Worm (Caenorhabditis elegans) whole organism, early embryonic: ENCODE results near the gene F07H5.10.

ENCODE experiments used
- F13C5.2 ChIP-seq: sonication (generic microtip); optimal IDR thresholded peaks from 2 replicates; lab custom pipeline; 2017; ENCODE audit warnings: mild to moderate bottlenecking, missing genetic modification characterization, inconsistent platforms, missing compliant biosample characterization
- aly-1 ChIP-seq: sonication (generic microtip); optimal IDR thresholded peaks from 2 replicates; lab custom pipeline; 2016; ENCODE audit warnings: missing genetic modification characterization, missing compliant biosample characterization
- ama-1 ChIP-seq: fragments of 150-350 bp; optimal IDR thresholded peaks from 2 replicates; lab custom pipeline; 2014
- ceh-13 ChIP-seq: fragments of 200-800 bp; sonication (Bioruptor generic); optimal IDR thresholded peaks from 2 replicates; lab custom pipeline; 2018; ENCODE audit warnings: mild to moderate bottlenecking, missing genetic modification characterization, missing compliant biosample characterization
- ceh-36 ChIP-seq: sonication (generic microtip); optimal IDR thresholded peaks from 2 replicates; lab custom pipeline; 2016; ENCODE audit warnings: missing genetic modification characterization, inconsistent platforms, missing compliant biosample characterization
- ets-7 ChIP-seq: sonication (generic microtip); optimal IDR thresholded peaks from 2 replicates; lab custom pipeline; 2016; ENCODE audit warnings: missing genotype, missing genetic modification characterization, missing compliant biosample characterization
- hmbx-1 ChIP-seq: sonication (generic microtip); optimal IDR thresholded peaks from 2 replicates; lab custom pipeline; 2016; ENCODE audit warnings: mild to moderate bottlenecking, missing genetic modification characterization, missing compliant biosample characterization
- hmg-4 ChIP-seq: fragments of 200-800 bp; sonication (Bioruptor generic); optimal IDR thresholded peaks from 2 replicates; lab custom pipeline; 2018; ENCODE audit warnings: mild to moderate bottlenecking, missing genetic modification characterization, missing compliant biosample characterization
- pes-1 ChIP-seq: fragments of 200-800 bp; sonication (Bioruptor generic); IDR thresholded peaks from 2 replicates; pipeline ENCODE4 v1.3.6; 2022; ENCODE audit warnings: missing genetic modification reagents, missing genetic modification characterization, missing compliant biosample characterization
- sea-1 ChIP-seq: fragments of 200-800 bp; sonication (Bioruptor generic); conservative IDR thresholded peaks from 2 replicates; pipeline ENCODE4 v1.3.6; 2022; ENCODE audit warnings: missing genetic modification characterization, missing compliant biosample characterization
- tbx-37 ChIP-seq: fragments of 200-800 bp; sonication (Bioruptor generic); conservative IDR thresholded peaks from 2 replicates; pipeline ENCODE4 v1.3.6; 2022; ENCODE audit warnings: missing genetic modification reagents, missing genetic modification characterization, missing compliant biosample characterization

DNA sequence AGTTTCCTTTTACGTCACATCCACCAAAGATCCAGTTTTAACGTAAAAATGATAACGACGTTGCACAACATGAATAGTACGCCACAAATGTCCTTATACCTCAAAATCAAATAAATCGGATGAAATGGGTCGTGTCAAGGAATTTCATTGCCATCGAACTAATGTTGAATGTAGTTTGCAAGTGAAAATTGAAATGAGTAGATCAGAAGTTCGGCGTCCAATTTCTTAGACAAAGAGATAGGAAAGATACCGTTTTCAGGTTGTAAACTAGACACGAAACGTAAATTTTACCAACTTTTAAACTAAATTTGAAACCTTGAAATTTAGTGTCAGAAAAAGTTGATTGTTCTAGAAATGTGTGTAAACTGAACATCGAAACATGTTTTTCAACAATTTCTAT lies 46.5 kb upstream of the F07H5.10 start:
- no peak for TF ChIP-seq sea-1 (GFP tag; lab: Robert Waterston, UW)
- no peak for TF ChIP-seq pes-1 (GFP tag; lab: Robert Waterston, UW)
- TF ChIP-seq aly-1 (tag; lab: Kevin White, UChicago) = no peak
- no peak for TF ChIP-seq ceh-13 (GFP tag; lab: Kevin White, UChicago)
- TF ChIP-seq F13C5.2 (tag; lab: Kevin White, UChicago) = no peak
- no peak for TF ChIP-seq ama-1
- no peak for TF ChIP-seq hmbx-1
- no peak for TF ChIP-seq hmg-4 (GFP tag; lab: Kevin White, UChicago)
- TF ChIP-seq ceh-36 (tag; lab: Kevin White, UChicago) = no peak
- TF ChIP-seq tbx-37 = no peak
- TF ChIP-seq ets-7 (tag; lab: Kevin White, UChicago) = no peak
